Fruit fly (Drosophila melanogaster) whole organism, embryonic: ENCODE data around the gene mib1.

ENCODE experiments used
- CG10209 ChIP-seq: fragments of 200-800 bp; sonication (Bioruptor generic); optimal IDR thresholded peaks from 3 replicates; lab custom pipeline; 2017; ENCODE audit warnings: missing biosample characterization, mild to moderate bottlenecking, missing genetic modification characterization, missing genetic modification reagents
- CG14050 ChIP-seq: fragments of 200-800 bp; sonication (Bioruptor generic); IDR thresholded peaks from 3 replicates; pipeline ENCODE4 v1.3.6; 2022; ENCODE audit warnings: missing biosample characterization, missing genetic modification characterization
- CG18599 ChIP-seq: fragments of 200-800 bp; sonication (Bioruptor generic); optimal IDR thresholded peaks from 3 replicates; lab custom pipeline; 2017; ENCODE audit warnings: missing biosample characterization, missing genetic modification characterization, mild to moderate bottlenecking, moderate library complexity, missing genetic modification reagents
- CG42726 ChIP-seq: fragments of 200-800 bp; sonication (Bioruptor generic); IDR thresholded peaks from 2 replicates; pipeline ENCODE4 v1.3.6; 2022; ENCODE audit warnings: missing biosample characterization, missing genetic modification characterization; ENCODE audit not compliant: partially characterized antibody
- CG6854 ChIP-seq: fragments of 200-800 bp; sonication (Bioruptor generic); optimal IDR thresholded peaks from 3 replicates; lab custom pipeline; 2017; ENCODE audit warnings: missing biosample characterization, mild to moderate bottlenecking, missing genetic modification characterization
- CG7928 ChIP-seq: fragments of 200-800 bp; sonication (Bioruptor generic); optimal IDR thresholded peaks from 2 replicates; lab custom pipeline; 2017; ENCODE audit warnings: missing biosample characterization, mild to moderate bottlenecking, missing genetic modification characterization
- HmgZ ChIP-seq: fragments of 200-800 bp; sonication (Bioruptor generic); optimal IDR thresholded peaks from 2 replicates; lab custom pipeline; 2018; ENCODE audit warnings: missing biosample characterization, mild to moderate bottlenecking, missing genetic modification characterization
- abd-A ChIP-seq: fragments of 200-800 bp; sonication (Bioruptor generic); optimal IDR thresholded peaks from 3 replicates; lab custom pipeline; 2019; ENCODE audit warnings: missing biosample characterization, mild to moderate bottlenecking, missing genetic modification characterization, moderate library complexity

dm6 chr3L:15996019-15996418 is 15.6 kb downstream of the mib1 start:
- TF ChIP-seq CG14050 (GFP tag; lab: Robert Waterston, UW) (no peak), CG6854 (no peak), HmgZ (tag; lab: Kevin White, UChicago) (no peak), CG7928 (GFP tag; lab: Kevin White, UChicago) (no peak), CG10209 (GFP tag; lab: Kevin White, UChicago) (no peak), CG42726 (GFP tag; lab: Robert Waterston, UW) (no peak), CG18599 (GFP tag; lab: Kevin White, UChicago) (no peak), abd-A (tag; lab: Kevin White, UChicago) (no peak)
